Fruit fly (Drosophila melanogaster): ENCODE results near the gene Fur1.

The Fur1 gene

dm6 chr3R:25472635-25473552 is at the start of gene Fur1, which contains the start of gene Vps33B (continued):
- peak; percentile 88 for TF ChIP-seq amos (GFP tag; IDR thresholded peaks at IDR 0.05; ENCODE audit: partially characterized antibody)
- TF ChIP-seq CG1647 (GFP tag; optimal IDR thresholded peaks at IDR 0.05), result peak; percentile 98
- peak; percentile 99 for TF ChIP-seq pho (GFP tag; optimal IDR thresholded peaks at IDR 0.05)
- peak; percentile 97 for TF ChIP-seq dmrt99B (tag; optimal IDR thresholded peaks at IDR 0.05)
- TF ChIP-seq CG11247 (GFP tag; IDR thresholded peaks at IDR 0.05), result peak; percentile 95
- TF ChIP-seq zf30C (GFP tag; optimal IDR thresholded peaks at IDR 0.05), result no peak
- TF ChIP-seq CG14667 (GFP tag; IDR thresholded peaks at IDR 0.05), result no peak; the same call in 1 of the 2 replicates
- peak; percentile 89 for TF ChIP-seq CG10274 (GFP tag; optimal IDR thresholded peaks at IDR 0.05)
- peak; percentile 18 for TF ChIP-seq pros (GFP tag; optimal IDR thresholded peaks at IDR 0.05)
- peak; percentile 94 for TF ChIP-seq CG6854 (GFP tag; optimal IDR thresholded peaks at IDR 0.05)
- TF ChIP-seq CG5180 (GFP tag; optimal IDR thresholded peaks at IDR 0.05), result peak; percentile 83
- peak; percentile 98 for TF ChIP-seq fu2 (GFP tag; optimal IDR thresholded peaks at IDR 0.05)
- peak; percentile 98 for TF ChIP-seq CG9609 (GFP tag; optimal IDR thresholded peaks at IDR 0.05)
- TF ChIP-seq wor (GFP tag; IDR thresholded peaks at IDR 0.05), result peak; percentile 94
- peak; percentile 64 for TF ChIP-seq CTCF (GFP tag; optimal IDR thresholded peaks at IDR 0.05)
- TF ChIP-seq Dad (GFP tag; optimal IDR thresholded peaks at IDR 0.05), result peak; percentile 98
- peak; percentile 95 for TF ChIP-seq tgo (GFP tag; IDR thresholded peaks at IDR 0.05)
- peak; percentile 89 for TF ChIP-seq D19B (GFP tag; optimal IDR thresholded peaks at IDR 0.05)
- peak; percentile 98 to 99 for TF ChIP-seq Pdp1 (GFP tag; optimal IDR thresholded peaks at IDR 0.05)
- TF ChIP-seq jing (GFP tag; optimal IDR thresholded peaks at IDR 0.05), result peak; percentile 92
- TF ChIP-seq CG7987 (GFP tag; optimal IDR thresholded peaks at IDR 0.05), result peak; percentile 88
- TF ChIP-seq zfh2 (GFP tag; optimal IDR thresholded peaks at IDR 0.05), result peak; percentile 99
- TF ChIP-seq C15 (GFP tag; IDR thresholded peaks at IDR 0.05), result peak; percentile 86
- TF ChIP-seq klu (GFP tag; IDR thresholded peaks at IDR 0.05), result peak; percentile 95
- no peak for TF ChIP-seq cad (GFP tag; optimal IDR thresholded peaks at IDR 0.05)
- peak; percentile 93 for TF ChIP-seq nerfin-1 (tag; optimal IDR thresholded peaks at IDR 0.05)
- TF ChIP-seq stc (GFP tag; IDR thresholded peaks at IDR 0.05), result peak; percentile 93
- TF ChIP-seq CG10462 (GFP tag; optimal IDR thresholded peaks at IDR 0.05), result peak; percentile 97
- TF ChIP-seq Hsf (GFP tag; optimal IDR thresholded peaks at IDR 0.05), result peak; percentile 99
- peak; percentile 93 for TF ChIP-seq CG17186 (GFP tag; optimal IDR thresholded peaks at IDR 0.05)
- peak; percentile 95 for TF ChIP-seq cg (GFP tag; optimal IDR thresholded peaks at IDR 0.05)
- peak; percentile 92 for TF ChIP-seq ATbp (GFP tag; optimal IDR thresholded peaks at IDR 0.05)
- peak; percentile 92 for TF ChIP-seq CG12071 (GFP tag; optimal IDR thresholded peaks at IDR 0.05)
- TF ChIP-seq sd (tag; optimal IDR thresholded peaks at IDR 0.05), result peak; percentile 89
- peak; percentile 92 for TF ChIP-seq B-H1 (GFP tag; IDR thresholded peaks at IDR 0.05)
- TF ChIP-seq CG17385 (GFP tag; optimal IDR thresholded peaks at IDR 0.05), result peak; percentile 92
- TF ChIP-seq gem (tag; optimal IDR thresholded peaks at IDR 0.05), result peak; percentile 98
- peak; percentile 95 for TF ChIP-seq Drgx (GFP tag; IDR thresholded peaks at IDR 0.05)
- peak; percentile 95 for TF ChIP-seq odd (GFP tag; optimal IDR thresholded peaks at IDR 0.05)
- TF ChIP-seq psq (GFP tag; optimal IDR thresholded peaks at IDR 0.05), result peak; percentile 89
- peak; percentile 86 for TF ChIP-seq nom (GFP tag; optimal IDR thresholded peaks at IDR 0.05)
- peak; percentile 92 for TF ChIP-seq CG16779 (GFP tag; IDR thresholded peaks at IDR 0.05)
- TF ChIP-seq CG31441 (GFP tag; IDR thresholded peaks at IDR 0.05), result peak; percentile 98
- TF ChIP-seq CG1792 (GFP tag; optimal IDR thresholded peaks at IDR 0.05), result peak; percentile 96
- TF ChIP-seq CG6765 (GFP tag; optimal IDR thresholded peaks at IDR 0.05), result peak; percentile 90
- TF ChIP-seq NK7.1 (GFP tag; optimal IDR thresholded peaks at IDR 0.05), result peak; percentile 94
- peak; percentile 90 for TF ChIP-seq Asciz (GFP tag; optimal IDR thresholded peaks at IDR 0.05)
- TF ChIP-seq HLH54F (GFP tag; optimal IDR thresholded peaks at IDR 0.05), result peak; percentile 99
- no peak for TF ChIP-seq Dfd (GFP tag; optimal IDR thresholded peaks at IDR 0.05)
